Worm (Caenorhabditis elegans): Measurements from ENCODE around the gene lys-2.

ce11 chrV:10323537-10323936, 42.3 kb upstream of the lys-2 start:
- TF ChIP-seq fkh-10 (GFP tag; optimal IDR thresholded peaks at IDR 0.05) (no peak), T23F11.4 (GFP tag; optimal IDR thresholded peaks at IDR 0.05) (no peak), nhr-232 (tag; optimal IDR thresholded peaks at IDR 0.05) (no peak), ceh-48 (tag; optimal IDR thresholded peaks at IDR 0.05) (no peak), pag-3 (tag; optimal IDR thresholded peaks at IDR 0.05; ENCODE audit: borderline replicate concordance) (no peak), ceh-45 (GFP tag; IDR thresholded peaks at IDR 0.05) (no peak), mec-3 (tag; optimal IDR thresholded peaks at IDR 0.05; ENCODE audit: borderline replicate concordance) (no peak), pax-1 (tag; optimal IDR thresholded peaks at IDR 0.05) (no peak), lin-11 (tag; optimal IDR thresholded peaks at IDR 0.05) (no peak), madf-2 (tag; optimal IDR thresholded peaks at IDR 0.05) (no peak), ets-4 (tag; optimal IDR thresholded peaks at IDR 0.05) (no peak), nhr-11 (tag; optimal IDR thresholded peaks at IDR 0.05) (no peak)

All from whole organism, late embryonic.